Worm (Caenorhabditis elegans): ENCODE results near the gene F47D12.3.

- no peak for TF ChIP-seq ahr-1 (tag; optimal IDR thresholded peaks at IDR 0.05)
- no peak for TF ChIP-seq fkh-10 (GFP tag; optimal IDR thresholded peaks at IDR 0.05)
Measured at ce11 chrIII:6289366-6289765, 8.9 kb upstream of the F47D12.3 start.

All from whole organism, late embryonic.